Worm (Caenorhabditis elegans) whole organism, L3 larva: ENCODE data around the gene F13E9.12.

Experiments used
- ZK546.5 ChIP-seq: sonication (generic microtip); optimal IDR thresholded peaks from 2 replicates; lab custom pipeline; 2017; ENCODE audit warnings: missing biosample characterization, missing genetic modification characterization
- ama-1 ChIP-seq: fragments of 150-350 bp; optimal IDR thresholded peaks from 2 replicates; lab custom pipeline; 2018
- pha-4 ChIP-seq: fragments of 150-350 bp; optimal IDR thresholded peaks from 2 replicates; lab custom pipeline; 2014; ENCODE audit warnings: missing biosample characterization, missing genetic modification reagents, missing genetic modification characterization

DNA sequence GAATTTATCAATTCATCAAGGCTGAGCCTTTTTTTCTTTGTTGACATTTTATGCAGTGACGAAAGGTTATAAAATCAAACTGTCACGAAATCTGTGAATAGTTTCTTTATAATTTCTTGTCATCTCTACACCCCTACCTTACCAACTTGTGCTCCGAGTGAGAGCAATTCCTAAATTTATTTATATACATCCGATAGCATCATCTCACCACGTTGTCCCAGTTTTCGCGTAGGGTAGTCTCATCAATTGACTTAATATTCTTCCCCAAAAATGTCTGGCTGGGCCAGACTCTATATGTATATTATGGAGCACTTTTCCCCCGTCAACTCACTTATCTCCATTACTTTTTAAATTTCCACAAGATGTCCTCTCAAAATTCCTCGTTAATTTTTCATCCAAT is 49.0 kb downstream of the F13E9.12 start:
- peak; percentile 32 for TF ChIP-seq ama-1 (lab: Kevin White, UChicago)
- no peak for TF ChIP-seq ZK546.5 (tag; lab: Kevin White, UChicago)
- TF ChIP-seq pha-4 (tag; lab: Kevin White, UChicago): no peak
